Worm (Caenorhabditis elegans): ENCODE measurements around the gene K10C8.4.

- TF ChIP-seq lin-54 (GFP tag; optimal IDR thresholded peaks at IDR 0.05) (no peak), pbrm-1 (GFP tag; IDR thresholded peaks at IDR 0.05) (no peak), egl-44 (GFP tag; IDR thresholded peaks at IDR 0.05) (no peak), zfh-2 (GFP tag; conservative IDR thresholded peaks at IDR 0.05) (no peak), ccch-3 (GFP tag; optimal IDR thresholded peaks at IDR 0.05) (no peak), ekl-4 (GFP tag; IDR thresholded peaks at IDR 0.05) (no peak), ama-1 (optimal IDR thresholded peaks at IDR 0.05) (no peak), ama-1 (GFP tag; optimal IDR thresholded peaks at IDR 0.05) (no peak)
These were observed 45.6 kb downstream of the K10C8.4 start, which contains the start of gene hrg-7 for ce11 chrV:12741684-12742083.
